Worm (Caenorhabditis elegans) whole organism, L1 larva: ENCODE data around the gene fust-1.

Experiments
- C04F5.9 ChIP-seq: sonication (generic microtip); optimal IDR thresholded peaks from 2 replicates; lab custom pipeline; 2016; ENCODE audit warnings: missing genetic modification characterization, missing compliant biosample characterization
- C16A3.4 ChIP-seq: fragments of 150-350 bp; optimal IDR thresholded peaks from 2 replicates; lab custom pipeline; 2014; ENCODE audit warnings: missing biosample characterization, missing genetic modification characterization
- C34B4.2 ChIP-seq: sonication (generic microtip); optimal IDR thresholded peaks from 2 replicates; lab custom pipeline; 2017; ENCODE audit warnings: mild to moderate bottlenecking, missing genetic modification characterization, missing compliant biosample characterization
- aha-1 ChIP-seq: fragments of 150-350 bp; optimal IDR thresholded peaks from 2 replicates; lab custom pipeline; 2014; ENCODE audit warnings: missing biosample characterization, missing genetic modification characterization
- alr-1 ChIP-seq: fragments of 200-800 bp; sonication (Bioruptor generic); optimal IDR thresholded peaks from 2 replicates; lab custom pipeline; 2018; ENCODE audit warnings: borderline replicate concordance, mild to moderate bottlenecking, missing genetic modification characterization, missing compliant biosample characterization
- aly-2 ChIP-seq: fragments of 150-350 bp; optimal IDR thresholded peaks from 2 replicates; lab custom pipeline; 2014; ENCODE audit warnings: missing biosample characterization, missing genetic modification characterization
- ama-1 ChIP-seq: fragments of 150-350 bp; optimal IDR thresholded peaks from 2 replicates; lab custom pipeline; 2014
- ceh-63 ChIP-seq: fragments of 200-800 bp; sonication (Bioruptor generic); optimal IDR thresholded peaks from 2 replicates; lab custom pipeline; 2018; ENCODE audit warnings: mild to moderate bottlenecking, missing genetic modification characterization, missing compliant biosample characterization
- ceh-82 ChIP-seq, 3 experiments: fragments of 150-350 bp in 1 of 3; sonication (generic microtip) in 2 of 3; optimal IDR thresholded peaks; 2 replicates each; lab custom pipeline; 2014 to 2017; ENCODE audit warnings: missing biosample characterization in 3 of 3, missing genetic modification characterization in 3 of 3
- ceh-88 ChIP-seq: fragments of 200-800 bp; sonication (Bioruptor generic); IDR thresholded peaks from 2 replicates; pipeline ENCODE4 v1.3.6; 2022; ENCODE audit warnings: missing genetic modification characterization, missing compliant biosample characterization
- egl-27 ChIP-seq, 2 experiments: fragments of 150-350 bp in 1 of 2; sonication (generic microtip); optimal IDR thresholded peaks; 3 replicates each; lab custom pipeline; 2017 to 2018; ENCODE audit warnings: missing biosample characterization in 2 of 2, missing genetic modification characterization in 2 of 2, missing genetic modification reagents in 2 of 2
- elt-2 ChIP-seq: sonication (generic microtip); optimal IDR thresholded peaks from 2 replicates; lab custom pipeline; 2016; ENCODE audit warnings: missing genetic modification characterization, mild to moderate bottlenecking, inconsistent platforms, missing compliant biosample characterization, missing genetic modification reagents
- elt-3 ChIP-seq, 6 experiments: fragments of 150-350 bp in 1 of 6; sonication (generic microtip); optimal IDR thresholded peaks; 2 replicates each; lab custom pipeline; 2017 to 2018; ENCODE audit warnings: missing biosample characterization in 6 of 6, missing genetic modification characterization in 6 of 6, inconsistent platforms in 1 of 6
- ets-5 ChIP-seq: fragments of 200-800 bp; sonication (Bioruptor generic); IDR thresholded peaks from 2 replicates; pipeline ENCODE4 v1.3.6; 2022; ENCODE audit warnings: missing genetic modification characterization, missing compliant biosample characterization
- fkh-10 ChIP-seq: sonication (generic microtip); optimal IDR thresholded peaks from 2 replicates; lab custom pipeline; 2017; ENCODE audit warnings: missing biosample characterization, missing genetic modification reagents, missing genetic modification characterization
- fkh-4 ChIP-seq: sonication (generic microtip); optimal IDR thresholded peaks from 2 replicates; lab custom pipeline; 2016; ENCODE audit warnings: missing compliant biosample characterization, missing genetic modification characterization, borderline replicate concordance
- fkh-8 ChIP-seq: sonication (generic microtip); optimal IDR thresholded peaks from 2 replicates; lab custom pipeline; 2016; ENCODE audit warnings: mild to moderate bottlenecking, missing genetic modification characterization, missing compliant biosample characterization
- fos-1 ChIP-seq: fragments of 150-350 bp; optimal IDR thresholded peaks from 2 replicates; lab custom pipeline; 2014; ENCODE audit warnings: missing biosample characterization, missing genetic modification characterization
- grh-1 ChIP-seq: fragments of 200-800 bp; sonication (Bioruptor generic); IDR thresholded peaks from 2 replicates; pipeline ENCODE4 v1.3.6; 2022; ENCODE audit warnings: missing genetic modification reagents, missing genetic modification characterization, missing compliant biosample characterization
- hlh-4 ChIP-seq: sonication (generic microtip); optimal IDR thresholded peaks from 2 replicates; lab custom pipeline; 2016; ENCODE audit warnings: mild to moderate bottlenecking, missing genetic modification characterization, missing compliant biosample characterization
- jun-1 ChIP-seq: fragments of 150-350 bp; optimal IDR thresholded peaks from 2 replicates; lab custom pipeline; 2014; ENCODE audit warnings: missing biosample characterization, missing genetic modification reagents, missing genetic modification characterization
- lin-35 ChIP-seq, 2 experiments: fragments of 150-350 bp; optimal IDR thresholded peaks; 2 replicates each; lab custom pipeline; 2014; ENCODE audit warnings: missing biosample characterization in 2 of 2, missing genetic modification characterization in 2 of 2, missing genetic modification reagents in 2 of 2
- lir-3 ChIP-seq: sonication (generic microtip); optimal IDR thresholded peaks from 2 replicates; lab custom pipeline; 2016; ENCODE audit warnings: mild to moderate bottlenecking, missing genetic modification characterization, moderate library complexity, missing compliant biosample characterization; ENCODE audit not compliant: poor library complexity
- lsy-2 ChIP-seq, 2 experiments: fragments of 150-350 bp; optimal IDR thresholded peaks; 2 replicates each; lab custom pipeline; 2014; ENCODE audit warnings: missing biosample characterization in 2 of 2, missing genetic modification characterization in 2 of 2
- mab-9 ChIP-seq: fragments of 200-800 bp; sonication (Bioruptor generic); IDR thresholded peaks from 2 replicates; pipeline ENCODE4 v1.3.6; 2022; ENCODE audit warnings: missing genetic modification reagents, missing genetic modification characterization, missing compliant biosample characterization
- nhr-11 ChIP-seq: fragments of 150-350 bp; optimal IDR thresholded peaks from 2 replicates; lab custom pipeline; 2014; ENCODE audit warnings: missing biosample characterization, missing genetic modification characterization
- nhr-12 ChIP-seq: sonication (generic microtip); optimal IDR thresholded peaks from 2 replicates; lab custom pipeline; 2017; ENCODE audit warnings: missing biosample characterization, missing genetic modification characterization
- nhr-19 ChIP-seq: fragments of 200-800 bp; sonication (Bioruptor generic); conservative IDR thresholded peaks from 2 replicates; pipeline ENCODE4 v1.3.6; 2022; ENCODE audit warnings: missing genetic modification characterization, missing compliant biosample characterization
- nhr-20 ChIP-seq: sonication (generic microtip); optimal IDR thresholded peaks from 2 replicates; lab custom pipeline; 2016; ENCODE audit warnings: mild to moderate bottlenecking, missing genetic modification characterization, missing compliant biosample characterization
- nhr-76 ChIP-seq: sonication (generic microtip); optimal IDR thresholded peaks from 2 replicates; lab custom pipeline; 2017; ENCODE audit warnings: missing biosample characterization, missing genetic modification characterization
- nhr-77 ChIP-seq: fragments of 150-350 bp; optimal IDR thresholded peaks from 2 replicates; lab custom pipeline; 2014; ENCODE audit warnings: missing biosample characterization, missing genetic modification characterization
- pag-3 ChIP-seq: sonication (generic microtip); optimal IDR thresholded peaks from 2 replicates; lab custom pipeline; 2017; ENCODE audit warnings: missing genetic modification characterization, mild to moderate bottlenecking, missing compliant biosample characterization, antibody characterized with exemption, borderline replicate concordance; ENCODE audit not compliant: insufficient read depth
- pqm-1 ChIP-seq: sonication (generic microtip); optimal IDR thresholded peaks from 3 replicates; lab custom pipeline; 2017; ENCODE audit warnings: missing biosample characterization, missing genetic modification characterization
- rnt-1 ChIP-seq: sonication (generic microtip); optimal IDR thresholded peaks from 2 replicates; lab custom pipeline; 2016; ENCODE audit warnings: mild to moderate bottlenecking, missing genetic modification characterization, moderate library complexity, missing compliant biosample characterization
- skn-1 ChIP-seq: fragments of 150-350 bp; optimal IDR thresholded peaks from 2 replicates; lab custom pipeline; 2014; ENCODE audit warnings: missing biosample characterization, missing genetic modification characterization
- snu-23 ChIP-seq: sonication (generic microtip); optimal IDR thresholded peaks from 2 replicates; lab custom pipeline; 2016; ENCODE audit warnings: missing genetic modification characterization, missing compliant biosample characterization
- sox-4 ChIP-seq: sonication (generic microtip); optimal IDR thresholded peaks from 2 replicates; lab custom pipeline; 2016; ENCODE audit warnings: missing genetic modification characterization, missing compliant biosample characterization
- sptf-1 ChIP-seq: fragments of 150-350 bp; optimal IDR thresholded peaks from 2 replicates; lab custom pipeline; 2014; ENCODE audit warnings: missing biosample characterization, missing genetic modification characterization
- sup-37 ChIP-seq: fragments of 200-800 bp; sonication (Bioruptor generic); optimal IDR thresholded peaks from 2 replicates; lab custom pipeline; 2018; ENCODE audit warnings: mild to moderate bottlenecking, missing genetic modification characterization, missing compliant biosample characterization
- swsn-7 ChIP-seq: sonication (generic microtip); optimal IDR thresholded peaks from 2 replicates; lab custom pipeline; 2016; ENCODE audit warnings: missing genetic modification characterization, missing compliant biosample characterization
- tlp-1 ChIP-seq: fragments of 150-350 bp; optimal IDR thresholded peaks from 2 replicates; lab custom pipeline; 2014; ENCODE audit warnings: missing biosample characterization, missing genetic modification characterization
- unc-130 ChIP-seq: fragments of 150-350 bp; optimal IDR thresholded peaks from 2 replicates; lab custom pipeline; 2017; ENCODE audit warnings: missing biosample characterization, missing genetic modification characterization, inconsistent platforms
- unc-86 ChIP-seq: sonication (generic microtip); optimal IDR thresholded peaks from 2 replicates; lab custom pipeline; 2016; ENCODE audit warnings: missing genetic modification characterization, missing compliant biosample characterization
- vab-15 ChIP-seq: sonication (generic microtip); optimal IDR thresholded peaks from 2 replicates; lab custom pipeline; 2017; ENCODE audit warnings: missing genotype, mild to moderate bottlenecking, missing genetic modification characterization, missing compliant biosample characterization
- xbp-1 ChIP-seq: sonication (generic microtip); optimal IDR thresholded peaks from 2 replicates; lab custom pipeline; 2016; ENCODE audit warnings: missing genetic modification characterization, missing compliant biosample characterization
- zag-1 ChIP-seq: fragments of 150-350 bp; optimal IDR thresholded peaks from 2 replicates; lab custom pipeline; 2014; ENCODE audit warnings: missing biosample characterization, missing genetic modification characterization
- zip-4 ChIP-seq: fragments of 200-800 bp; sonication (Bioruptor generic); optimal IDR thresholded peaks from 2 replicates; lab custom pipeline; 2018; ENCODE audit warnings: mild to moderate bottlenecking, missing genetic modification characterization, moderate library complexity, missing compliant biosample characterization
- ztf-4 ChIP-seq: fragments of 150-350 bp; optimal IDR thresholded peaks from 2 replicates; lab custom pipeline; 2014; ENCODE audit warnings: missing biosample characterization, missing genetic modification characterization

Gene fust-1

ce11 chrII:7182630-7183029 lies 30.2 kb downstream of the fust-1 start (continued):
- TF ChIP-seq ceh-88 (GFP tag; lab: Robert Waterston, UW) (no peak), rnt-1 (tag; lab: Kevin White, UChicago) (no peak), aha-1 (tag; lab: Kevin White, UChicago) (no peak), lin-35 (GFP tag; optimal IDR thresholded peaks at IDR 0.05; lab: Kevin White, UChicago) (peak in 1 of 2 experiments; percentile 9), ceh-82 (tag; optimal IDR thresholded peaks at IDR 0.05; lab: Kevin White, UChicago) (peak in 1 of 3 experiments; percentile 37), fkh-10 (GFP tag; lab: Kevin White, UChicago) (peak; percentile 71), nhr-19 (GFP tag; lab: Robert Waterston, UW) (no peak), lir-3 (tag; lab: Kevin White, UChicago) (peak; percentile 53), zip-4 (GFP tag; lab: Kevin White, UChicago) (no peak), vab-15 (no peak), elt-2 (tag; lab: Kevin White, UChicago) (no peak), nhr-11 (tag; lab: Kevin White, UChicago) (no peak), unc-86 (tag; lab: Kevin White, UChicago) (no peak), snu-23 (GFP tag; lab: Kevin White, UChicago) (peak; percentile 19), jun-1 (tag; lab: Kevin White, UChicago) (no peak), nhr-77 (no peak)
- TF ChIP-seq, all 84 proteins: peak for 16

- peak; percentile 87 for TF ChIP-seq lir-3 (tag; lab: Kevin White, UChicago)
- TF ChIP-seq zip-4 (GFP tag; lab: Kevin White, UChicago): peak; percentile 17
- TF ChIP-seq sptf-1 (tag; lab: Kevin White, UChicago): no peak
- TF ChIP-seq lsy-2 (tag; optimal IDR thresholded peaks at IDR 0.05; lab: Kevin White, UChicago): peak; percentile 61 to 72
- TF ChIP-seq ztf-4 (tag; lab: Kevin White, UChicago): peak; percentile 75
- TF ChIP-seq aha-1 (tag; lab: Kevin White, UChicago): no peak
- TF ChIP-seq nhr-76: no peak
- TF ChIP-seq xbp-1: peak; percentile 64
- TF ChIP-seq unc-130: peak; percentile 15
- TF ChIP-seq pag-3 (tag; lab: Kevin White, UChicago): no peak
- TF ChIP-seq mab-9 (GFP tag; lab: Robert Waterston, UW): no peak
- no peak for TF ChIP-seq sox-4 (tag; lab: Kevin White, UChicago)
- TF ChIP-seq fkh-8: peak; percentile 62
- TF ChIP-seq ceh-63 (GFP tag; lab: Kevin White, UChicago): no peak
- no peak for TF ChIP-seq tlp-1
- TF ChIP-seq zag-1: no peak
- TF ChIP-seq aly-2 (tag; lab: Kevin White, UChicago): no peak
- no peak for TF ChIP-seq fkh-4 (tag; lab: Kevin White, UChicago)
- no peak for TF ChIP-seq C34B4.2
- TF ChIP-seq nhr-20 (tag; lab: Kevin White, UChicago): peak; percentile 73
- TF ChIP-seq ceh-88 (GFP tag; lab: Robert Waterston, UW): 0 out of 2 replicates have a peak, but pooled peaks have one; percentile 42
- TF ChIP-seq snu-23 (GFP tag; lab: Kevin White, UChicago): peak; percentile 83
- TF ChIP-seq pqm-1 (tag; lab: Kevin White, UChicago): no peak
- no peak for TF ChIP-seq sup-37 (GFP tag; lab: Kevin White, UChicago)
- TF ChIP-seq ets-5 (GFP tag; lab: Robert Waterston, UW): no peak
- peak; percentile 62 for TF ChIP-seq swsn-7
- TF ChIP-seq unc-86 (tag; lab: Kevin White, UChicago): peak; percentile 48
- TF ChIP-seq nhr-12: no peak
- peak; percentile 46 for TF ChIP-seq elt-2 (tag; lab: Kevin White, UChicago)
- TF ChIP-seq fos-1 (tag; lab: Kevin White, UChicago): no peak
- TF ChIP-seq ama-1 (lab: Kevin White, UChicago): no peak
- peak; percentile 10 for TF ChIP-seq C04F5.9
- TF ChIP-seq C16A3.4: peak; percentile 84
- TF ChIP-seq alr-1 (tag; lab: Kevin White, UChicago): no peak
- peak in 3 of 6 experiments; percentile 24 to 61 (median 58) for TF ChIP-seq elt-3 (tag; optimal IDR thresholded peaks at IDR 0.05; lab: Kevin White, UChicago)
- no peak for TF ChIP-seq egl-27 (tag; optimal IDR thresholded peaks at IDR 0.05; lab: Kevin White, UChicago)
- peak; percentile 35 to 83 (median 68) for TF ChIP-seq ceh-82 (tag; optimal IDR thresholded peaks at IDR 0.05; lab: Kevin White, UChicago)
- TF ChIP-seq hlh-4 (tag; lab: Kevin White, UChicago): no peak
- TF ChIP-seq skn-1: peak; percentile 60
- TF ChIP-seq vab-15: no peak
- TF ChIP-seq grh-1 (GFP tag; lab: Robert Waterston, UW): peak; percentile 55; the same call in 1 of the 2 replicates
Observed at ce11 chrII:7183493-7184272, 31.3 kb downstream of the fust-1 start, which contains the start of gene pdl-1. pdl-1 (plus strand) TSS chrII:7183801.
